Worm (Caenorhabditis elegans) whole organism, early embryonic: ENCODE data around the gene tbx-11.

Experiments
- B0310.2 ChIP-seq: sonication (generic microtip); optimal IDR thresholded peaks from 2 replicates; lab custom pipeline; 2016; ENCODE audit warnings: mild to moderate bottlenecking, missing genetic modification characterization, missing compliant biosample characterization
- aly-1 ChIP-seq: sonication (generic microtip); optimal IDR thresholded peaks from 2 replicates; lab custom pipeline; 2016; ENCODE audit warnings: missing genetic modification characterization, missing compliant biosample characterization
- ama-1 ChIP-seq: fragments of 150-350 bp; optimal IDR thresholded peaks from 2 replicates; lab custom pipeline; 2014
- ets-7 ChIP-seq: sonication (generic microtip); optimal IDR thresholded peaks from 2 replicates; lab custom pipeline; 2016; ENCODE audit warnings: missing genotype, missing genetic modification characterization, missing compliant biosample characterization
- flt-1 ChIP-seq: fragments of 200-800 bp; sonication (Bioruptor generic); IDR thresholded peaks from 2 replicates; pipeline ENCODE4 v1.3.6; 2022; ENCODE audit warnings: missing genetic modification characterization, missing compliant biosample characterization
- hmbx-1 ChIP-seq: sonication (generic microtip); optimal IDR thresholded peaks from 2 replicates; lab custom pipeline; 2016; ENCODE audit warnings: mild to moderate bottlenecking, missing genetic modification characterization, missing compliant biosample characterization
- hmg-4 ChIP-seq: fragments of 200-800 bp; sonication (Bioruptor generic); optimal IDR thresholded peaks from 2 replicates; lab custom pipeline; 2018; ENCODE audit warnings: mild to moderate bottlenecking, missing genetic modification characterization, missing compliant biosample characterization
- hnd-1 ChIP-seq: sonication (generic microtip); optimal IDR thresholded peaks from 2 replicates; lab custom pipeline; 2016; ENCODE audit warnings: missing genetic modification characterization, missing compliant biosample characterization
- pes-1 ChIP-seq: fragments of 200-800 bp; sonication (Bioruptor generic); IDR thresholded peaks from 2 replicates; pipeline ENCODE4 v1.3.6; 2022; ENCODE audit warnings: missing genetic modification reagents, missing genetic modification characterization, missing compliant biosample characterization
- scrt-1 ChIP-seq: fragments of 200-800 bp; sonication (Bioruptor generic); IDR thresholded peaks from 2 replicates; pipeline ENCODE4 v1.3.6; 2022; ENCODE audit warnings: missing genetic modification characterization, missing compliant biosample characterization
- sea-1 ChIP-seq: fragments of 200-800 bp; sonication (Bioruptor generic); conservative IDR thresholded peaks from 2 replicates; pipeline ENCODE4 v1.3.6; 2022; ENCODE audit warnings: missing genetic modification characterization, missing compliant biosample characterization
- tbx-37 ChIP-seq: fragments of 200-800 bp; sonication (Bioruptor generic); conservative IDR thresholded peaks from 2 replicates; pipeline ENCODE4 v1.3.6; 2022; ENCODE audit warnings: missing genetic modification reagents, missing genetic modification characterization, missing compliant biosample characterization

- no peak for TF ChIP-seq hmbx-1 (tag; lab: Kevin White, UChicago)
- no peak for TF ChIP-seq tbx-37 (GFP tag; lab: Robert Waterston, UW)
- TF ChIP-seq aly-1 (tag; lab: Kevin White, UChicago), result no peak
- TF ChIP-seq ama-1 (lab: Kevin White, UChicago), result no peak
- no peak for TF ChIP-seq B0310.2 (tag; lab: Kevin White, UChicago)
- no peak for TF ChIP-seq hmg-4
- TF ChIP-seq pes-1 (GFP tag; lab: Robert Waterston, UW), result no peak
- TF ChIP-seq sea-1 (GFP tag; lab: Robert Waterston, UW), result no peak
- TF ChIP-seq flt-1, result no peak
- TF ChIP-seq ets-7 (tag; lab: Kevin White, UChicago), result no peak
- no peak for TF ChIP-seq hnd-1
- no peak for TF ChIP-seq scrt-1 (GFP tag; lab: Robert Waterston, UW)
Measured at ce11 chrIII:6056179-6056578, 9.4 kb upstream of the tbx-11 start.
